Fruit fly (Drosophila melanogaster): ENCODE measurements around the gene CheB38b.

The CheB38b gene

DNA sequence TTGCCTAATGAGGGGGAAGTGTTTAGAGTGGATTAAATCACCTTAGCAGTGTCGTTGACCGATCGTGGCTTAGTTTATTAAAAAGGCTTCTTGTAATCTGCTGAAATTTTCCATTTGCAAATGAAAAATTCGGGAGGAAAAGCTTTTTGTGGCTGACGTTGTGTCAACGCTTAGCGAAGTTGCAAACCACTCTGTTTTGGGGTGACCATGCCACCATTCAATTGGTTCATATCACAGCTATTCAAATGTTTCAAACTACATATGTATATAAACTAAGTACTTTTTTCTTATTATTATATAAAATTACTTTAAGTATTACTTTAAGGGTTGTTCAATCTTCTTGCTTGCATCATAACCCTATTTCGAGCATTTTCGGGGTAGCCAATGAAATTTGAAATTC lies 34.5 kb upstream of the CheB38b start:
- TF ChIP-seq Crg-1 (GFP tag; optimal IDR thresholded peaks at IDR 0.05) (no peak), cic (GFP tag; optimal IDR thresholded peaks at IDR 0.05) (no peak), tj (GFP tag; optimal IDR thresholded peaks at IDR 0.05) (no peak), CG14711 (tag; optimal IDR thresholded peaks at IDR 0.05) (no peak), toe (GFP tag; optimal IDR thresholded peaks at IDR 0.05) (no peak), CG11617 (GFP tag; optimal IDR thresholded peaks at IDR 0.05) (no peak), CG1620 (GFP tag; optimal IDR thresholded peaks at IDR 0.05) (no peak), CG12768 (GFP tag; optimal IDR thresholded peaks at IDR 0.05) (no peak), CG5204 (GFP tag; optimal IDR thresholded peaks at IDR 0.05) (no peak), ovo (GFP tag; optimal IDR thresholded peaks at IDR 0.05) (no peak), pad (GFP tag; optimal IDR thresholded peaks at IDR 0.05) (no peak), Mnt (GFP tag; optimal IDR thresholded peaks at IDR 0.05) (no peak)

DNA sequence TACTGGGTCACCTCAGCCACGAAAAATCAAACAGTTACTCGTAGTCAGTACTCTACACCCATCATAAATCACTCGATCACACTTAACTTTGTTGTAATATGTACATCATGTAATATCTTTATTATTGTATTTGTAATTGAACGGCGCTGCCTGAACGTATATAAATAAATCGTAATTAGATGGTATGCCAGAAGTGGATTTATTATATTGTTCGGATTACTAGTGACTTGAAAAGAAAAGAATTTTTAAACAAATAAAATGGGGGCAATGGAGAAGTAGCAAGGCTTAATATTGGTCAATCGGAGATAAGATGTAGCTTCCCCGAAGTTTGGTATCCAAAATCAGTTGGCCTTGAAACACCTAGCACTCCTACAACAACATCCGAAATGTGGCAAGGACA lies 31.9 kb upstream of the CheB38b start, which contains the start of gene CG14402:
Gene CG14402, plus strand, starts transcription at position 301 of the 400 bp plus-strand sequence.
- TF ChIP-seq CG12768 (GFP tag; optimal IDR thresholded peaks at IDR 0.05): no peak

DNA sequence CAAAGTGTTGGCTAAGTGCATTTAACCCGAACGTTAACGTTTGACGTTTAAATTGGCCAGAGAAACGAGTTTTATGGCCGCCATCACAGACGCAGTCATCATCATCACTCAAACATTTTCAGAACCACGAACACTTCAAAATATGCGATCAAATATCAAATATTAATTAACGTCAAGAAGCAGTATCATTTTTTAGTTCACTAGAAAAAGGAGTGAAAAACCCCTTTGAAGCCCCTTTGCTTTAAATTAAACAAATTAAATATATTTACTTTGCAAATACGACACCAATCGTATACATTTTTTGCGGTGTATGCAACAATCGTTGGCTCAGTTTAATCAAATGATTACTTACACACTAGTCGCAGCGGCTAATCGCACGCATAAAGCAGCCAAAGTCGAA lies 27.3 kb upstream of the CheB38b start:
- TF ChIP-seq CG7101 (tag; optimal IDR thresholded peaks at IDR 0.05) (no peak), CG5204 (GFP tag; optimal IDR thresholded peaks at IDR 0.05) (no peak), pad (GFP tag; optimal IDR thresholded peaks at IDR 0.05) (no peak), bab1 (GFP tag; optimal IDR thresholded peaks at IDR 0.05) (no peak), cnc (optimal IDR thresholded peaks at IDR 0.05) (no peak), kay (GFP tag; ENCODE audit: borderline replicate concordance) (no peak), CG11617 (GFP tag; optimal IDR thresholded peaks at IDR 0.05) (no peak), Clk (GFP tag; optimal IDR thresholded peaks at IDR 0.05) (no peak), CG33017 (tag; optimal IDR thresholded peaks at IDR 0.05) (no peak), CG14711 (tag; optimal IDR thresholded peaks at IDR 0.05) (no peak), ovo (GFP tag; optimal IDR thresholded peaks at IDR 0.05) (no peak), Crg-1 (GFP tag; optimal IDR thresholded peaks at IDR 0.05) (no peak), CG1620 (GFP tag; optimal IDR thresholded peaks at IDR 0.05) (no peak), Mnt (GFP tag; optimal IDR thresholded peaks at IDR 0.05) (no peak), cic (GFP tag; optimal IDR thresholded peaks at IDR 0.05) (no peak)

DNA sequence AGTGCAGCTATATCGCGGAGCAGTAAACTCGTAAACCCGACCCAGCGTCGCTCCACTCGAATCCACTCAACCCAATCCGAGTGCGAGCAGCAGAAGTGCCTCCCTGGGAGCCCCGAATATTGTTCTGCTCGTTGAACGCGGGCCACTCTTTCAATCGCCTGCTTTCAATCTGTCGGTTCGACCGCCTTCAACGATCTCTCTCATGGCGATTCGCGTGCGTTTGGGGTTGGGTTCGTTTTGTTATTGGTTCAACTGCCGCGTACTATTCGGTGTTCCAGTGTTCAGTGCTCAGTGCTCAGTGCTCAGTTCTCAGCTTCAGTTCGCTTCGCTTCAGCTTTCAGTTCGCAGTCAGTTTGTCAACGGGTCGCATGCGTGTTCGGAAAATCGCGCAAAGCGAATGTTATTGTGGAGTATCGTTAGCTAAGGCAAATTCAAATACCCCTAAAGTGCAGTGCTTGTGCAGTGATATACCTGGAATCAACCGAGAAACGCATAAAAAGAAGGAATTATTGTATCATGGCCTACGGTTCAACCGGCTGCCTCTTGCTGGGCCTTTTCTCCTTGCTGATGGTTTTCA lies 23.5 kb upstream of the CheB38b start, which contains the start of gene CG31676:
Gene CG31676, plus strand, starts transcription at position 289 of the 577 bp plus-strand sequence.
- TF ChIP-seq bab1 (GFP tag; optimal IDR thresholded peaks at IDR 0.05): no peak
- TF ChIP-seq Clk (GFP tag; optimal IDR thresholded peaks at IDR 0.05): no peak
- peak; percentile 50 for TF ChIP-seq kay (GFP tag; ENCODE audit: borderline replicate concordance)
- no peak for TF ChIP-seq Crg-1 (GFP tag; optimal IDR thresholded peaks at IDR 0.05)
- TF ChIP-seq CG5204 (GFP tag; optimal IDR thresholded peaks at IDR 0.05): no peak

DNA sequence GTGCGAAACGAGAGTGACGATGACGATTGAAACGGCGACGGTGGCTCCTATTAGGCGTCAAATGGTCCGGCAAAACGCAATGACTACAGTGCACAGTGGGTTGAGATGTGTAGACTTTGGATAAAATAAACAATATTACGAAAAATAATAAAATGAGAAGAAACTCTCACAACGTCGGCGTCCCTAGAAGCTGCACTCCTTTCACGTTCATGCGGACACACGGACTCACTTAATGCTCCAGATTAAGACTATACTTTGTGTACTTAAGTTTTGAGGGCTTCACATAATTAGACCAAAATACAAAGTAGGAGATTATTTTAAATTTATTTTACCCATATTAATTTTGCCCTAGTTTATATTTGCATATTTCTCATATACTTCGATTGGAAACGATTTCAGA lies 22.9 kb upstream of the CheB38b start:
- TF ChIP-seq cic (GFP tag; optimal IDR thresholded peaks at IDR 0.05) (no peak), CG1620 (GFP tag; optimal IDR thresholded peaks at IDR 0.05) (no peak), kay (GFP tag; ENCODE audit: borderline replicate concordance) (no peak)

DNA sequence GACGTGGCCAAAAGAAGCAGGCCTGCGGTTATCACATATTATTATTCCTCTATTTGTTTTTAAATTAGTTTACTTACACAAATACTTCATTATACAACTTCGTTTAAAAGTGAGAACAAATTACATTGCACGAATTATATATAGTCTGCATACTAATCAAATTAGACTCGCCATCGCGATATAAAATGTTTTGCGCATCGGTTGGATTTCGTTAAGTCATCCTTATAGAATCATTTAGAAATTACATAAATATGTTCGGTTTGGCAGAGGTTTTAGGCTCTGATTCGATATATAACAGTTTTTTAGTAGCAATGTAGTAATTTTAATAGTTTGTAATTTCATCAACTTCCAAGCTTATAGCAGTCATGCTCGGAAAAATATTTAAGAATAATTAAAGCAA lies 20.8 kb upstream of the CheB38b start, which contains the start of gene Spn38F:
Gene Spn38F, minus strand, starts transcription at position 101 of the 400 bp plus-strand sequence.
- TF ChIP-seq CG7045 (GFP tag; optimal IDR thresholded peaks at IDR 0.05) (no peak), CG14711 (tag; optimal IDR thresholded peaks at IDR 0.05) (no peak), kay (GFP tag; ENCODE audit: borderline replicate concordance) (no peak), Mnt (GFP tag; optimal IDR thresholded peaks at IDR 0.05) (no peak), Hr96 (GFP tag; optimal IDR thresholded peaks at IDR 0.05) (no peak), CG33017 (tag; optimal IDR thresholded peaks at IDR 0.05) (no peak), CG5204 (GFP tag; optimal IDR thresholded peaks at IDR 0.05) (no peak), CG1620 (GFP tag; optimal IDR thresholded peaks at IDR 0.05) (no peak), pad (GFP tag; optimal IDR thresholded peaks at IDR 0.05) (no peak), CG7101 (tag; optimal IDR thresholded peaks at IDR 0.05) (no peak), CG12768 (GFP tag; optimal IDR thresholded peaks at IDR 0.05) (no peak), cic (GFP tag; optimal IDR thresholded peaks at IDR 0.05) (no peak), Clk (GFP tag; optimal IDR thresholded peaks at IDR 0.05) (no peak), toe (GFP tag; optimal IDR thresholded peaks at IDR 0.05) (no peak), ovo (GFP tag; optimal IDR thresholded peaks at IDR 0.05) (no peak), bab1 (GFP tag; optimal IDR thresholded peaks at IDR 0.05) (no peak), tj (GFP tag; optimal IDR thresholded peaks at IDR 0.05) (no peak), cnc (optimal IDR thresholded peaks at IDR 0.05) (no peak), CG11617 (GFP tag; optimal IDR thresholded peaks at IDR 0.05) (no peak)

DNA sequence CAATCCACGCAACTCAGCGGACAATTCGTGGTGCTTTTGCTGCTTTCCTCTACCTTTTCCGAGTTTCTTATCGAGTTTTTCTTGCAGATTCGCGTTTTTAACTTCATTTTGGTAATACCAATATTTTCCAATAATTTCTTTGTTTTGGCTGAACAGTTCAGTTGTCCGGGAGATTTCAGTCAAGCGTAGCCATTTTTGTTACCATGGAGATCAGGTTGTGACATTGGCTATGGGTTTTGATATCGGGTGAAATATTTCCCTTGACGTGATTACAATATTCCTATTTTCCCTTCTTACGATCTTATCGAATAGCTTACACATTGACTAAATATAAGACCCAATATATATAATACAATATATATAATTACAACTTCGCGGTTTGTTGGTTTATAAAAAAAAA lies 18.4 kb upstream of the CheB38b start, which contains the start of gene Oseg5:
Gene Oseg5, minus strand, starts transcription at position 340 of the 400 bp plus-strand sequence.
- TF ChIP-seq cnc (optimal IDR thresholded peaks at IDR 0.05) (no peak), Mnt (GFP tag; optimal IDR thresholded peaks at IDR 0.05) (no peak), ovo (GFP tag; optimal IDR thresholded peaks at IDR 0.05) (no peak), pad (GFP tag; optimal IDR thresholded peaks at IDR 0.05) (no peak), CG12768 (GFP tag; optimal IDR thresholded peaks at IDR 0.05) (no peak), CG33017 (tag; optimal IDR thresholded peaks at IDR 0.05) (no peak), CG7101 (tag; optimal IDR thresholded peaks at IDR 0.05) (no peak), cic (GFP tag; optimal IDR thresholded peaks at IDR 0.05) (no peak), CG14711 (tag; optimal IDR thresholded peaks at IDR 0.05) (no peak), tj (GFP tag; optimal IDR thresholded peaks at IDR 0.05) (no peak), Clk (GFP tag; optimal IDR thresholded peaks at IDR 0.05) (no peak), CG5204 (GFP tag; optimal IDR thresholded peaks at IDR 0.05) (no peak), toe (GFP tag; optimal IDR thresholded peaks at IDR 0.05) (no peak), bab1 (GFP tag; optimal IDR thresholded peaks at IDR 0.05) (no peak), CG11617 (GFP tag; optimal IDR thresholded peaks at IDR 0.05) (no peak)
